Fruit fly (Drosophila melanogaster) whole organism, adult: Measurements from ENCODE around the gene CG13722.

Experiments
- CG11617 ChIP-seq: fragments of 200-800 bp; sonication (Bioruptor generic); optimal IDR thresholded peaks from 2 replicates; lab custom pipeline; 2017; ENCODE audit warnings: mild to moderate bottlenecking, missing biosample characterization, missing genetic modification reagents, missing genetic modification characterization
- CG12768 ChIP-seq: fragments of 200-800 bp; sonication (Bioruptor generic); optimal IDR thresholded peaks from 2 replicates; lab custom pipeline; 2017; ENCODE audit warnings: missing biosample characterization, missing genetic modification characterization, mild to moderate bottlenecking, moderate library complexity, missing genetic modification reagents
- CG14711 ChIP-seq: fragments of 200-800 bp; sonication (Bioruptor generic); optimal IDR thresholded peaks from 2 replicates; lab custom pipeline; 2018; ENCODE audit warnings: missing biosample characterization, mild to moderate bottlenecking, missing genetic modification characterization, moderate library complexity
- CG1620 ChIP-seq: fragments of 200-800 bp; sonication (Bioruptor generic); optimal IDR thresholded peaks from 2 replicates; lab custom pipeline; 2016; ENCODE audit warnings: missing biosample characterization, missing genetic modification characterization
- CG33017 ChIP-seq: fragments of 200-800 bp; sonication (Bioruptor generic); optimal IDR thresholded peaks from 2 replicates; lab custom pipeline; 2018; ENCODE audit warnings: missing biosample characterization, mild to moderate bottlenecking, missing genetic modification characterization, moderate library complexity
- CG5204 ChIP-seq: fragments of 200-800 bp; sonication (Bioruptor generic); optimal IDR thresholded peaks from 2 replicates; lab custom pipeline; 2016; ENCODE audit warnings: missing biosample characterization, missing genetic modification characterization
- CG7045 ChIP-seq: fragments of 200-800 bp; sonication (Bioruptor generic); optimal IDR thresholded peaks from 2 replicates; lab custom pipeline; 2017; ENCODE audit warnings: missing biosample characterization, mild to moderate bottlenecking, missing genetic modification characterization
- CG7101 ChIP-seq: fragments of 200-800 bp; sonication (Bioruptor generic); optimal IDR thresholded peaks from 2 replicates; lab custom pipeline; 2018; ENCODE audit warnings: missing biosample characterization, mild to moderate bottlenecking, missing genetic modification characterization, moderate library complexity
- Clk ChIP-seq: fragments of 200-800 bp; sonication (Bioruptor generic); optimal IDR thresholded peaks from 2 replicates; lab custom pipeline; 2017; ENCODE audit warnings: missing biosample characterization, missing genetic modification characterization
- Crg-1 ChIP-seq: fragments of 200-800 bp; sonication (Bioruptor generic); optimal IDR thresholded peaks from 2 replicates; lab custom pipeline; 2016; ENCODE audit warnings: missing biosample characterization, missing genetic modification characterization
- Hr96 ChIP-seq: fragments of 200-800 bp; sonication (Bioruptor generic); optimal IDR thresholded peaks from 2 replicates; lab custom pipeline; 2016; ENCODE audit warnings: missing biosample characterization, missing genetic modification characterization
- Mnt ChIP-seq: fragments of 200-800 bp; sonication (Bioruptor generic); optimal IDR thresholded peaks from 2 replicates; lab custom pipeline; 2016; ENCODE audit warnings: missing biosample characterization, mild to moderate bottlenecking, missing genetic modification characterization
- bab1 ChIP-seq: fragments of 200-800 bp; sonication (Bioruptor generic); optimal IDR thresholded peaks from 3 replicates; lab custom pipeline; 2019; ENCODE audit warnings: missing biosample characterization, mild to moderate bottlenecking, missing genetic modification characterization, moderate library complexity
- cic ChIP-seq: fragments of 200-800 bp; sonication (Bioruptor generic); optimal IDR thresholded peaks from 2 replicates; lab custom pipeline; 2017; ENCODE audit warnings: missing biosample characterization, mild to moderate bottlenecking, missing genetic modification characterization, moderate library complexity
- cnc ChIP-seq, 2 experiments: fragments of >200 bp; optimal IDR thresholded peaks; 2 replicates each; lab custom pipeline; 2017
- kay ChIP-seq: fragments of 200-800 bp; sonication (Bioruptor generic); peaks from one replicate; lab custom pipeline; 2016; ENCODE audit warnings: missing biosample characterization, missing genetic modification characterization, borderline replicate concordance
- ovo ChIP-seq: fragments of 200-800 bp; sonication (Bioruptor generic); optimal IDR thresholded peaks from 2 replicates; lab custom pipeline; 2016; ENCODE audit warnings: missing biosample characterization, missing genetic modification characterization
- pad ChIP-seq: fragments of 200-800 bp; sonication (Bioruptor generic); optimal IDR thresholded peaks from 3 replicates; lab custom pipeline; 2017; ENCODE audit warnings: missing biosample characterization, missing genetic modification characterization, mild to moderate bottlenecking, moderate library complexity, missing genetic modification reagents
- tj ChIP-seq: fragments of 200-800 bp; sonication (Bioruptor generic); optimal IDR thresholded peaks from 3 replicates; lab custom pipeline; 2017; ENCODE audit warnings: missing biosample characterization, mild to moderate bottlenecking, missing genetic modification characterization, moderate library complexity
- toe ChIP-seq: fragments of 200-800 bp; sonication (Bioruptor generic); optimal IDR thresholded peaks from 2 replicates; lab custom pipeline; 2016; ENCODE audit warnings: missing biosample characterization, missing genetic modification characterization

The CG13722 gene

dm6 chr3L:4463773-4464301 is 26.9 kb downstream of the CG13722 start, which contains the start of gene CG15024:
CG15024 (minus strand) TSS chr3L:4463823.
- TF ChIP-seq CG12768 (no peak), Hr96 (GFP tag; lab: Kevin White, UChicago) (no peak), CG11617 (GFP tag; lab: Kevin White, UChicago) (no peak), CG5204 (GFP tag; lab: Kevin White, UChicago) (no peak), CG7045 (GFP tag; lab: Kevin White, UChicago) (no peak), toe (GFP tag; lab: Kevin White, UChicago) (no peak), bab1 (GFP tag; lab: Kevin White, UChicago) (no peak), kay (GFP tag; lab: Kevin White, UChicago) (no peak), cic (no peak), CG33017 (tag; lab: Kevin White, UChicago) (no peak), pad (no peak), Crg-1 (GFP tag; lab: Kevin White, UChicago) (no peak), cnc (optimal IDR thresholded peaks at IDR 0.05; lab: Kevin White, UChicago) (no peak), CG14711 (no peak), CG7101 (tag; lab: Kevin White, UChicago) (no peak), tj (GFP tag; lab: Kevin White, UChicago) (no peak), Mnt (no peak), ovo (GFP tag; lab: Kevin White, UChicago) (no peak), CG1620 (GFP tag; lab: Kevin White, UChicago) (no peak), Clk (GFP tag; lab: Kevin White, UChicago) (no peak)

DNA sequence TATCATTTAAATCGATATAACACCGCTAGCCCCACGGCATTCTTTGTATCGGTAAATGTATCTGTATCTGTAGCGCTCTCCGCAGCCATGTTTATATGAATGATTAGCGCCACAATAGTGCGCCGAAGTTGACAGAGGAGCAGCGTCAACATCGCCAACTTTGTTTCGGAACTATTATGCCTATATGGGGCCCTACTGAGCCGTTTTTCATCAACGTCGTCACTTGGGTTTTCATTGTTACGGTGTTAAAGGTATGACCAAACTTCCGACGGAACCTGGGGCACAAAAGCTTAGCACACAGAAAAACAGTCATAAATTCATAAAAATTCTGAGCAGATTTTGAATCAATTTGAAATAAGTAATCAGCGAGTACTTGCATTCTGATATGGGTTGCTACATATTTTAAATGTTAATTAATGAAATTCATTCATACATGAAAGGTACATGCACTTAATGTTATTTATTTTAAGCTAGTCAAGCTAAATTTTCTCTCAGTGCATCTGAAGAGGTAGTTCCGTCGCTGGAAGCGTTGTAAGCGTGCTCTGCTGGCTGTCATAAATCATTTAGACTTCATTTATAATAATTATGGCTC is 29.2 kb downstream of the CG13722 start, which contains the start of gene CG15023:
Gene CG15023 (minus strand): TSS at position 51 of the 592 bp plus-strand sequence.
- TF ChIP-seq CG5204 (GFP tag; lab: Kevin White, UChicago) (no peak), Hr96 (GFP tag; lab: Kevin White, UChicago) (no peak), kay (GFP tag; lab: Kevin White, UChicago) (no peak), toe (GFP tag; lab: Kevin White, UChicago) (no peak), Crg-1 (GFP tag; lab: Kevin White, UChicago) (no peak), tj (GFP tag; lab: Kevin White, UChicago) (no peak), CG14711 (no peak), CG11617 (GFP tag; lab: Kevin White, UChicago) (no peak), Clk (GFP tag; lab: Kevin White, UChicago) (no peak), cnc (optimal IDR thresholded peaks at IDR 0.05; lab: Kevin White, UChicago) (no peak), CG1620 (GFP tag; lab: Kevin White, UChicago) (no peak), pad (no peak), CG33017 (tag; lab: Kevin White, UChicago) (no peak), CG7101 (tag; lab: Kevin White, UChicago) (no peak), CG7045 (GFP tag; lab: Kevin White, UChicago) (no peak)

dm6 chr3L:4460307-4461088 is 30.3 kb downstream of the CG13722 start, which contains the start of gene CG15022:
CG15022 (minus strand) TSS chr3L:4460317.
- no peak for TF ChIP-seq ovo (GFP tag; lab: Kevin White, UChicago)
- no peak for TF ChIP-seq CG5204 (GFP tag; lab: Kevin White, UChicago)
- TF ChIP-seq cic = no peak
- no peak for TF ChIP-seq CG12768
- no peak for TF ChIP-seq CG1620 (GFP tag; lab: Kevin White, UChicago)
- no peak for TF ChIP-seq Crg-1 (GFP tag; lab: Kevin White, UChicago)
- no peak for TF ChIP-seq Hr96 (GFP tag; lab: Kevin White, UChicago)
- no peak for TF ChIP-seq CG11617 (GFP tag; lab: Kevin White, UChicago)
- no peak for TF ChIP-seq Mnt
- no peak for TF ChIP-seq Clk (GFP tag; lab: Kevin White, UChicago)
- no peak for TF ChIP-seq CG7101 (tag; lab: Kevin White, UChicago)
- no peak for TF ChIP-seq CG7045 (GFP tag; lab: Kevin White, UChicago)
- no peak for TF ChIP-seq CG14711
- TF ChIP-seq cnc (optimal IDR thresholded peaks at IDR 0.05; lab: Kevin White, UChicago) = no peak
- TF ChIP-seq pad = no peak
- no peak for TF ChIP-seq kay (GFP tag; lab: Kevin White, UChicago)
- no peak for TF ChIP-seq tj (GFP tag; lab: Kevin White, UChicago)
- no peak for TF ChIP-seq CG33017 (tag; lab: Kevin White, UChicago)

dm6 chr3L:4458063-4458462 is 32.7 kb downstream of the CG13722 start, which contains the start of gene CG11345:
CG11345 (minus strand) TSS chr3L:4458163.
- TF ChIP-seq CG14711 (no peak), ovo (GFP tag; lab: Kevin White, UChicago) (no peak), Mnt (no peak)

DNA sequence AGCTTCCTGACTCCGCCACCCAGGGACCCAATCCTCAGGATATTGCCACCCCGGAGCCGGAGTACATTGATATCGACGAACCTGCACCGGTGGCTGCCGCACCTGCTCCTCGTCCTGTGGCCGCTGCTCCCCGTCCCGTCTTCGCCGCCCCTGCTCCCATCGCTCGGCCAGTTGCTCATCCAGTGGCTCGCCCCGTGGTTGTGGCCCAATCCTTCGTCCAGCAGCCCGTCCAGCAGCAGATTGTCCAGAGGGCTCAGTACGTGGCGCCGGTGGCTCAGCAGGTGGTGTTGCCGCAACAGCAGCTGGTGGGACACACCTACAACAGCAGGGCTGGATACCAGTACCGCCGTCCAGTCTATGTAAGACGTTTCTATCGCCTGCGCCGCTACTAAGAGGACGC is 43.5 kb downstream of the CG13722 start:
- TF ChIP-seq CG12768 (no peak), CG11617 (GFP tag; lab: Kevin White, UChicago) (no peak), kay (GFP tag; lab: Kevin White, UChicago) (no peak), Clk (GFP tag; lab: Kevin White, UChicago) (no peak), CG14711 (no peak), CG33017 (tag; lab: Kevin White, UChicago) (no peak), bab1 (GFP tag; lab: Kevin White, UChicago) (no peak), Crg-1 (GFP tag; lab: Kevin White, UChicago) (no peak), toe (GFP tag; lab: Kevin White, UChicago) (no peak), CG1620 (GFP tag; lab: Kevin White, UChicago) (no peak), tj (GFP tag; lab: Kevin White, UChicago) (no peak), cnc (optimal IDR thresholded peaks at IDR 0.05; lab: Kevin White, UChicago) (no peak)
